Fruit fly (Drosophila melanogaster) whole organism, larva: ENCODE results near the gene CG4080.

Experiments
- noc ChIP-seq: fragments of 200-800 bp; sonication (Bioruptor generic); optimal IDR thresholded peaks from 3 replicates; lab custom pipeline; 2019; ENCODE audit warnings: missing biosample characterization, mild to moderate bottlenecking, missing genetic modification characterization, moderate library complexity

The CG4080 gene

DNA sequence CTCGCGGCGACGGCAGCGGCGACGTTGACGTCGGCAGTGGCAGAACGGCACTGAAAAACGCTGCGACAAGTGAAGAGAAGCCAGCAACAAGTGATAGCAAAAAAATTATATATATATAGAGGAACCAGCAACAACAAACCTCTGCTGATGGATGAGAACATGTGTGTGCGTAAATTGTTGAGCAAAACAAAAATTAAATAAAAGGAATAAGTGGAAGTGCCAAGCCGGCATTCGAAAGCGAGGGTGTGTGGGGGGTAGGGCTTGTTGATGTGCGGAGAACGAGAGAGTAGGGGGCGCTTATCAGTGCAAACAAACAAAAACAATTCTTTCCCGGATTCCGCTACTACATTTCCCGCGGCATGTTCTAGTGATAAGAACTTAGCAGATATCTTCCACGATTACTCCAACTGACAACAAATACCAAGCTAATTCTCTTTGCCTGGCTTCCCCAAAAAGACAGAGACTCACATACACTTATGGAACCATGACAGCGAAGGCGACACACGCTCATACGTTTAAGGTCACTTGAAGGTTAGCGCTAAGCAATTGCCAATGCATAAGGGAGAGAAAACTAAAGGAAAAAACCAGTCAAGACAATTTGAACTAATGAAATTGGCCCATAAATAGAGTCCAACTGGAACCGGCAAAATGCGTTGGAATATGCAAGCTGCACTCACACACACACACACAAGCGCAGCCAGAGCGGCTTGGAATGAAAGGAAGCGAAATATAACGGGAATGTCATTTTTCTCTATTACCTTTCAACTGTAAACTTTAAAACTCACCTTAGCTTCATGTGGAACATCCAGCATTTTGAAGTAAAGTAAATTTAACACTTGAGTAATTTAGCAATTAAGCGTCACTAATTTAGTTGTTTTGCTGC is 41.0 kb downstream of the CG4080 start:
- TF ChIP-seq noc (tag; lab: Kevin White, UChicago) = peak; percentile 37

DNA sequence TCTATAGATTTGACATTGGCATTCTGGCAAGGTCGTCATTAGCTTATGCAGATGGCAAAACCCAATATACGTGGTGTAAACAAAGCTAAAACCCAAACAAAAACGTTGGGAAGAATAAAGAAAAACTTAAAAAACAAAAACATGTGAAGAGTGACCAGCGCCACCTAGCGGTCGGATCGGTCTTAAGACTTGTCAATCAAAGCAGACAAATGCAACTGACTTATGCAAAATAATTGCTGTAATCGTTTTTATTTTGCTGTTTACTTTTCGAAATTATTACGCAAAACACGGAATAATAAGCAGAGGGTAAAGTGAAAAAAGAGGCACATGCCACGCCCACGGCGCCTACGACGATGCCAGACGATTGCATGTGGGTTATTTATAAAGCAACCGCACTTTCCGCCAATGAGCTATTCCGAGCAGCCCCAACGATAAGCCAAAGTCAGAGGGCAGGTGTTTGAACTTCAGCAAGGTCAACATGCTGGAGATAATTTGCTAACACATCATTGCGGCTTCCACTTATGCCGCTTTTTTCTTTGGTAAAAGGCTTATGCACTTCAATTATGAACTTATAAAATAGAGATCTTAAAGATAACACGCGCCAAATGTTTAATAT is 42.8 kb downstream of the CG4080 start:
- TF ChIP-seq noc (tag; lab: Kevin White, UChicago) = no peak

DNA sequence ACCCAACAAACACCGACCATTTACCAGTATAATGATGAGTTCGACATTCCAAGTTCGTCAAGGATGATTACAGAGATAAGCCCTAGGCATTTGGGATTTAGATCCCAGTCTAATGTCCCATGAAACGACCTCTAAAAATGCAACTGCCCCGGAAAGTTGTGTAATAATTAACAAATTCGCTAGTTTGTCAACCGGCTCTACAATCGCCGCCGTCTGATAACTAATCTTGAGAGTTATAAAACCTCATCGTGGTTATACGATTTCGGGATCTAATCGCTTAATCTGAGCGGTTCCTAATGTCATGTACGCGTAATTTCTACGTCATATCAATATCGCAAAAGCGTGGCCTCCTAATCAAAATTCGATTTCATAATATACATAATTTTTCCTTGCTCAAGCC is 43.5 kb downstream of the CG4080 start:
- TF ChIP-seq noc (tag; lab: Kevin White, UChicago) = no peak

DNA sequence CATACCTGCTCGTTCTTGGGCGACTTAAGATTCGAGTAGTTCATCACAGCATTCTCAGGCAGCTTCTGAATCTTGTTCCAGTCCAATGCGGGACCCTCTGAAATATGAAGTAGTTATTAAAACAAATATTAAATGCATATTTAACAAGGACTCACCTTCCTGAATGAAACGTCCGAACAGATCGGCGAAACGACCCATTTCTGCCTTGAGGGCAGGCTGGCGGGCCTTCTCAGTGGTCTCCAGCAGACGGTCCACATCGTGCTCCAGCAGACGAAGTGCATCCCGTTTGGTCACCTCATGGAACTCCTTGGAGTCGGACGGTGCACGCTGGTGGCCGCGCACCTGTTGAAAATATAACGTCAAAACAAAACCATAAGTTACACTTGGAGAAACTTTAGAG is 45.3 kb downstream of the CG4080 start, which contains the start of gene CG32040:
Gene CG32040, plus strand, starts transcription at position 301 of the 400 bp plus-strand sequence.
- TF ChIP-seq noc (tag; lab: Kevin White, UChicago) = no peak

DNA sequence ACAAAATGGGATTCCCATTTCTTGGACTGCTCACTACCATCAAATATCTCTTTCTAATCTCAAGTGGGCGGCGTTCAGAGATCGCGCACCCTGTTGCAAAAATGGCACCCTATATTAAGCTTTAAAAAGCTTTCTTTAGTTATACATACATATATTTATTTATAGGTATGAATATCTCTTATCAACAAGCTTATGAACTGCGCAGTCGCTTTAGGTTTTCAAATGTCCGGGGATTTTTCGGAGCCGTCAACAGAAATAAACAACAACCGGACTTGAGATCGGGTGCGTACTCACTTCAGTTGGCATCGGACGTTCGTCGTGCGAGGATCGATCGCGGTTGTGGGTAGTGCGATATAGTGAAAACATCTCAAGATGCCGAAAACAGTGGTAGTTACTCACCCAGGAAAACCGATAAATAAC is 49.7 kb downstream of the CG4080 start, which contains the start of gene PGRP-LF:
Gene PGRP-LF, plus strand, starts transcription at position 296 of the 420 bp plus-strand sequence.
- peak; percentile 52 for TF ChIP-seq noc (tag; lab: Kevin White, UChicago)

DNA sequence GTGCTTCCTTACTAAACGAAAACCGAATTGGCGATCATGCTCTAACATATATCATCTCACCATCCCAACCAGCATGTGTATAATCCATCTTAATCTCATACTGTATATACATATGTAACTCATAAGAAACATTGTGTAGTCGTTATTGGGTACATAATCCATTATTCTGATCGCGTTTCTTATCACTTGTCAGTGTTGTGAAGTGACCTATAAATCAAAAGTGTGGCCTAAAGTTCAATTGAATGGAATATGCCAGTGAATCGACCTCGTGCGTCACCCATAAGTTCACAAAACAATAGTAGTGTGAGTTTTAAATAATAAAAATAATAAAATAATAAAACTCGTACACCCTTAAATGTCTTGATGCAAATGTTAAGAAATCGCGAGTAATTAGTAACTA is 53.9 kb downstream of the CG4080 start:
- no peak for TF ChIP-seq noc (tag; lab: Kevin White, UChicago)

DNA sequence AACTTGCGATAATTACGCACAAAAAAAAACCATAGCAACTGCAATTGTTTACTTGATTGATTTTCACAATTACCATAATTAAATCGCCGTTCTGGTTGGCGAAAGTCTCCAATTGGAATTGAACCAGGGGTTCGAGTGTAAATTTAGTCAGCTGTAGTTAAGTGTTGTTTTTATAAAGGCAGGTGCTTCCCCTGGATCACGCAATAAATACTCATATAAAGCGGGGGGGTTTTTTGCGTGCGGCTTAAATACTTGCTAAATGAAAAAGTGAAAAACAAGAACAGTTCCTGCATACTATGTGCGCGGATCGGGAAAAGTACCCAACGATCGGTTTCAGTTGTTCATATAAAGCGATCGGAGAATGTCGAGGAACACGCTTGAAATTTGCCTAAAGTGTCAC is 55.1 kb downstream of the CG4080 start:
- no peak for TF ChIP-seq noc (tag; lab: Kevin White, UChicago)

DNA sequence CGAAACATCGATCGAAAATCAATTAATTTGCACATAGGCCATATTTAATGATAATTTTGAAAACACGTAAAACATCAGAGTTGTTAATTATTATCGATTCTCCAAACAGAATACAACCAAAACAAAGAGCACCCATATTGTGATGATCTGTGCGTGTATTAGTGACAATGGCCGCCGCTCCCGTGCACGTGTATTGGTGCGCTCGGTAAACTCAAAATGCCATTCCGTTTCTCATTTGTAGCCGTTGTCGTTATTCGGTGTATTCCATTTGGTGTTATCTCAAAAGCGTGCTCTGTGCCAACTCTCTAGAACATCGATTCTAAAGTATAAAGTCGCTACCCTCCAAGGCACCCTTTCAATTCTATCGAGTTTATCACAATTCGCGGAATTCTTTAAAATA is 58.2 kb downstream of the CG4080 start:
- TF ChIP-seq noc (tag; lab: Kevin White, UChicago) = no peak

DNA sequence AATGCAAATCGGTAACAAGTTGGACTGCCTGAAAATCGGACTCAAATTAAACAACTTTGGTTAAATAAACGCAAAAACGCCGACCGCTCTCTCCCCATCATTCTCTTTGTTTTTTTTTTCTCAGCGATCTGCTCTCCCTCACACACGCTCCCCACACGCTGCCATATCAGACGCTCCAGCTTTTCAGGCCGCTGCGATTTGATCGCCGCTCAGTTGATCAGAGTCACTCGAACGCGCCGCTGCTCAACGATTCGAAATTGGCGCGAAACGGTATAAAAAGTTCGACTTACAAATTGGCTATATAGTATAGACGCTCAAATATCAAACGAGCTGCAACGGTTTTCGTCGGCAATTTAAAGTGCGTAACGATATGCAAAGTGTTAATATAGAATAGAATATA is 58.8 kb downstream of the CG4080 start:
- TF ChIP-seq noc (tag; lab: Kevin White, UChicago) = no peak

DNA sequence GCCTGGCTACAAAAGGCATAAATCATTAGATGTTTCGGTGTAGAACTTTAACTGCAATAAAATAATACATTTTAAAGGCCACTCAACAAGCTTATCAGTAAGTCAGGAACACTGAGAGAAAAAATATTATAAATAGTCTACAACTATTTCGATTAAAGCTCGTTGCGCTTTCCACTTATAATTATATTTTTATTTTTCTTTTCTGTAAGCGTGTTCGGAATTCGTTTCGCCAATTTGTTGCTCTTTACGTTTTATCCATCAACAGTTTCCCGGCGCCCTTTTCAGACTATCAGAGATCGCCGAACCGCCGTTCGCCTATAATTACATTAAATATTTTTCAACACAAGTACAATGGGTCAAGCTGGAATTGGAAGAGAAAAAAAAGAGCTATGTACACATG is 60.0 kb downstream of the CG4080 start:
- peak; percentile 70 for TF ChIP-seq noc (tag; lab: Kevin White, UChicago)

DNA sequence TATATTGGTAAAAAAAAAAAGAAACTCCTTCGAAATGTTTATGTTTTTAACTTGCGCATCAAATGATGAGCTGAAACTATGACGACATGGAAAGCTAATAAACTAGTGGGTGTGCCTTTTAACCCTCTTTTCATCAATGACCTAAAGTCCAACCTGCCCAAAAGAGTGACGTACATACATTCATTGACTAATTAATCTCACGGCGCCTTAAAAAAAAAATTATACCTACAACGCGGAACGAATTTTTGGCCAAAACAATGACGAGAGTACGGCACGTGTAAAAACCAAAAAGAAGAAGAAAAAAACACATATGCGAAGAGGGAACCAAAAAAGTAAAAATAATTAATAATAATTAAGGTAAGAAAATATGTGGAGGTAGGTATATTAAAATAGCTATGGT is 60.5 kb downstream of the CG4080 start, which contains the start of gene PGRP-LC:
Gene PGRP-LC, plus strand, starts transcription at position 301 of the 400 bp plus-strand sequence.
- no peak for TF ChIP-seq noc (tag; lab: Kevin White, UChicago)

DNA sequence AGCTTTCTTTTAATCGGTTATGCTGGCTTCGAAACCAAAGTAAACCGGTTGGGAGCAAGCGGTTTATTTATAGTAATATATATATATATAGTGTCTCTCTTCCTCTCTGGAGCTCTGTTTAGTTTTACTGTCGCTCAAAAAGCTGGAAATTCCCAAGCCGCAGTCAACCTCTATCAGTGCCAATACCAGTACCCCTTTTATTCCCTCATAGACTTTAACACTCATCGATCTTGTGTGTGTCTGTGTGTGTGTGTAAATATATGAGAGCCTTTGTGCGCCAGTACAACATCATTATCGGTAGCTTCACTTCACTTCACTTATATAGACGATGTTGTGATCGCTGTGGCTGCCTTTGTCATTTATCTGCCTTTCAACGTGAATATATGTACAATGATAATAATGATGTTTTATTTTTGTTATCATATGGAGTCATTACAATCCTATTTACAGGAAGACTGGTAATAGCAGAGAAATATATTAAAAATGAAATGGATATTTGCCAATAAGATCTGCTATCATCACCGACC is 61.0 kb downstream of the CG4080 start:
- no peak for TF ChIP-seq noc (tag; lab: Kevin White, UChicago)
